Fruit fly (Drosophila melanogaster) whole organism, embryonic: ENCODE data around the gene Swip-1.

ENCODE experiments used
- Ada2b ChIP-seq: fragments of 200-800 bp; sonication (Bioruptor generic); IDR thresholded peaks from 2 replicates; pipeline ENCODE4 v1.3.6; 2022; ENCODE audit warnings: missing biosample characterization, missing genetic modification characterization
- Atf-2 ChIP-seq: fragments of 200-800 bp; sonication (Bioruptor generic); optimal IDR thresholded peaks from 2 replicates; lab custom pipeline; 2016; ENCODE audit warnings: missing biosample characterization, missing genetic modification characterization
- B-H1 ChIP-seq: fragments of 200-800 bp; sonication (Bioruptor generic); IDR thresholded peaks from 3 replicates; pipeline ENCODE4 v1.3.6; 2022; ENCODE audit warnings: missing biosample characterization, missing genetic modification characterization
- CG10321 ChIP-seq: fragments of 200-800 bp; sonication (Bioruptor generic); IDR thresholded peaks from 2 replicates; pipeline ENCODE4 v1.3.6; 2022; ENCODE audit warnings: missing biosample characterization, missing genetic modification characterization
- CG10431 ChIP-seq: fragments of 200-800 bp; sonication (Bioruptor generic); optimal IDR thresholded peaks from 3 replicates; lab custom pipeline; 2018; ENCODE audit warnings: missing biosample characterization, mild to moderate bottlenecking, missing genetic modification characterization
- CG11093 ChIP-seq: fragments of 200-800 bp; sonication (Bioruptor generic); IDR thresholded peaks from 3 replicates; pipeline ENCODE4 v1.3.6; 2022; ENCODE audit warnings: missing biosample characterization, missing genetic modification characterization
- CG11247 ChIP-seq: fragments of 200-800 bp; sonication (Bioruptor generic); IDR thresholded peaks from 2 replicates; pipeline ENCODE4 v1.3.6; 2022; ENCODE audit warnings: missing biosample characterization, missing genetic modification characterization
- CG12104 ChIP-seq: fragments of 200-800 bp; sonication (Bioruptor generic); optimal IDR thresholded peaks from 3 replicates; lab custom pipeline; 2016; ENCODE audit warnings: missing biosample characterization, missing genetic modification characterization
- CG1603 ChIP-seq: fragments of 200-800 bp; sonication (Bioruptor generic); optimal IDR thresholded peaks from 2 replicates; lab custom pipeline; 2019; ENCODE audit warnings: missing biosample characterization, mild to moderate bottlenecking, missing genetic modification characterization, moderate library complexity
- CG17186 ChIP-seq: fragments of 200-800 bp; sonication (Bioruptor generic); optimal IDR thresholded peaks from 3 replicates; lab custom pipeline; 2017; ENCODE audit warnings: missing biosample characterization, missing genetic modification reagents, missing genetic modification characterization
- CG17359 ChIP-seq: fragments of 200-800 bp; sonication (Bioruptor generic); optimal IDR thresholded peaks from 3 replicates; lab custom pipeline; 2018; ENCODE audit warnings: missing biosample characterization, mild to moderate bottlenecking, missing genetic modification characterization, moderate library complexity
- CG18011 ChIP-seq: fragments of 200-800 bp; sonication (Bioruptor generic); optimal IDR thresholded peaks from 2 replicates; lab custom pipeline; 2017; ENCODE audit warnings: missing biosample characterization, missing genetic modification characterization, mild to moderate bottlenecking, moderate library complexity, missing genotype
- CG1832 ChIP-seq: fragments of 200-800 bp; sonication (Bioruptor generic); optimal IDR thresholded peaks from 2 replicates; lab custom pipeline; 2017; ENCODE audit warnings: missing biosample characterization, mild to moderate bottlenecking, missing genetic modification characterization, inconsistent platforms
- CG3407 ChIP-seq: fragments of 200-800 bp; sonication (Bioruptor generic); optimal IDR thresholded peaks from 2 replicates; lab custom pipeline; 2018; ENCODE audit warnings: missing biosample characterization, mild to moderate bottlenecking, missing genetic modification characterization
- CG3726 ChIP-seq: fragments of 200-800 bp; sonication (Bioruptor generic); IDR thresholded peaks from 3 replicates; pipeline ENCODE4, ENCODE4 v1.3.6; 2022; ENCODE audit warnings: missing biosample characterization, missing genetic modification characterization
- CG3995 ChIP-seq: fragments of 200-800 bp; sonication (Bioruptor generic); optimal IDR thresholded peaks from 3 replicates; lab custom pipeline; 2016; ENCODE audit warnings: missing biosample characterization, missing genetic modification characterization
- CG9817 ChIP-seq: fragments of 200-800 bp; sonication (Bioruptor generic); optimal IDR thresholded peaks from 2 replicates; lab custom pipeline; 2018; ENCODE audit warnings: missing biosample characterization, mild to moderate bottlenecking, missing genetic modification characterization, moderate library complexity
- Dad ChIP-seq: fragments of 200-800 bp; sonication (Bioruptor generic); optimal IDR thresholded peaks from 3 replicates; lab custom pipeline; 2016; ENCODE audit warnings: missing biosample characterization, missing genetic modification characterization
- Dp ChIP-seq: fragments of 200-800 bp; sonication (Bioruptor generic); optimal IDR thresholded peaks from 2 replicates; lab custom pipeline; 2018; ENCODE audit warnings: missing biosample characterization, mild to moderate bottlenecking, missing genetic modification characterization, moderate library complexity
- Dref ChIP-seq: fragments of 200-800 bp; sonication (Bioruptor generic); IDR thresholded peaks from 2 replicates; pipeline ENCODE4 v1.3.6; 2022; ENCODE audit warnings: missing biosample characterization, missing genetic modification characterization
- Fer3 ChIP-seq: fragments of 200-800 bp; sonication (Bioruptor generic); optimal IDR thresholded peaks from 2 replicates; lab custom pipeline; 2018; ENCODE audit warnings: missing biosample characterization, mild to moderate bottlenecking, missing genetic modification characterization, moderate library complexity
- Gsc ChIP-seq: fragments of 200-800 bp; sonication (Bioruptor generic); IDR thresholded peaks from 2 replicates; pipeline ENCODE4 v1.3.6; 2022; ENCODE audit warnings: missing biosample characterization, missing genetic modification characterization
- HLH4C ChIP-seq: fragments of 200-800 bp; sonication (Bioruptor generic); IDR thresholded peaks from 3 replicates; pipeline ENCODE4 v1.3.6; 2022; ENCODE audit warnings: missing biosample characterization, missing genetic modification characterization; ENCODE audit not compliant: partially characterized antibody
- Lhr ChIP-seq: fragments of 200-800 bp; sonication (Bioruptor generic); optimal IDR thresholded peaks from 3 replicates; lab custom pipeline; 2017; ENCODE audit warnings: mild to moderate bottlenecking, missing biosample characterization, missing genetic modification reagents, missing genetic modification characterization
- MESR4 ChIP-seq: fragments of 200-800 bp; sonication (Bioruptor generic); optimal IDR thresholded peaks from 2 replicates; lab custom pipeline; 2018; ENCODE audit warnings: missing biosample characterization, mild to moderate bottlenecking, missing genetic modification characterization, moderate library complexity
- MTF-1 ChIP-seq: fragments of 200-800 bp; sonication (Bioruptor generic); optimal IDR thresholded peaks from 2 replicates; lab custom pipeline; 2018; ENCODE audit warnings: missing biosample characterization, mild to moderate bottlenecking, missing genetic modification characterization, borderline replicate concordance
- Mrtf ChIP-seq: fragments of 200-800 bp; sonication (Bioruptor generic); IDR thresholded peaks from 3 replicates; pipeline ENCODE4 v1.3.6; 2022; ENCODE audit warnings: missing biosample characterization, missing genetic modification characterization
- Nf-YA ChIP-seq: fragments of 200-800 bp; sonication (Bioruptor generic); IDR thresholded peaks from 2 replicates; pipeline ENCODE4 v1.3.6; 2022; ENCODE audit warnings: missing biosample characterization, missing genetic modification characterization
- Oaz ChIP-seq: fragments of 200-800 bp; sonication (Bioruptor generic); IDR thresholded peaks from 2 replicates; pipeline ENCODE4 v1.3.6; 2022; ENCODE audit warnings: missing biosample characterization, missing genetic modification characterization
- amos ChIP-seq: fragments of 200-800 bp; sonication (Bioruptor generic); IDR thresholded peaks from 2 replicates; pipeline ENCODE4 v1.3.6; 2022; ENCODE audit warnings: missing biosample characterization, missing genetic modification characterization; ENCODE audit not compliant: partially characterized antibody
- bbx ChIP-seq: fragments of 200-800 bp; sonication (Bioruptor generic); IDR thresholded peaks from 2 replicates; pipeline ENCODE4 v1.3.6; 2022; ENCODE audit warnings: missing biosample characterization, missing genetic modification characterization; ENCODE audit not compliant: partially characterized antibody
- bowl ChIP-seq: fragments of 200-800 bp; sonication (Bioruptor generic); IDR thresholded peaks from 2 replicates; pipeline ENCODE4 v1.3.6; 2022; ENCODE audit warnings: missing biosample characterization, missing genetic modification characterization
- cad ChIP-seq: fragments of >200 bp; optimal IDR thresholded peaks from 2 replicates; lab custom pipeline; 2017; ENCODE audit warnings: missing biosample characterization, missing genetic modification characterization
- caup ChIP-seq: fragments of 200-800 bp; sonication (Bioruptor generic); optimal IDR thresholded peaks from 3 replicates; lab custom pipeline; 2017; ENCODE audit warnings: missing biosample characterization, mild to moderate bottlenecking, missing genetic modification characterization, moderate library complexity; ENCODE audit not compliant: severe bottlenecking
- dati ChIP-seq: fragments of 200-800 bp; sonication (Bioruptor generic); IDR thresholded peaks from 2 replicates; pipeline ENCODE4 v1.3.6; 2022; ENCODE audit warnings: missing biosample characterization, missing genetic modification characterization
- ems ChIP-seq: fragments of 200-800 bp; sonication (Bioruptor generic); optimal IDR thresholded peaks from 3 replicates; lab custom pipeline; 2016; ENCODE audit warnings: missing biosample characterization, missing genetic modification characterization
- fd3F ChIP-seq: fragments of 200-800 bp; sonication (Bioruptor generic); optimal IDR thresholded peaks from 2 replicates; lab custom pipeline; 2018; ENCODE audit warnings: missing biosample characterization, mild to moderate bottlenecking, missing genetic modification characterization, moderate library complexity
- fu2 ChIP-seq: fragments of 200-800 bp; sonication (Bioruptor generic); optimal IDR thresholded peaks from 2 replicates; lab custom pipeline; 2016; ENCODE audit warnings: missing biosample characterization, missing genetic modification characterization
- gsb-n ChIP-seq: fragments of 200-800 bp; sonication (Bioruptor generic); optimal IDR thresholded peaks from 3 replicates; lab custom pipeline; 2018; ENCODE audit warnings: missing biosample characterization, mild to moderate bottlenecking, missing genetic modification characterization
- pb ChIP-seq: fragments of 200-800 bp; sonication (Bioruptor generic); optimal IDR thresholded peaks from 3 replicates; lab custom pipeline; 2016; ENCODE audit warnings: missing biosample characterization, missing genetic modification characterization
- pfk ChIP-seq: fragments of 200-800 bp; sonication (Bioruptor generic); optimal IDR thresholded peaks from 2 replicates; lab custom pipeline; 2018; ENCODE audit warnings: missing biosample characterization, mild to moderate bottlenecking, missing genetic modification characterization, moderate library complexity
- ranshi ChIP-seq: fragments of 200-800 bp; sonication (Bioruptor generic); IDR thresholded peaks from 2 replicates; pipeline ENCODE4 v1.3.6; 2022; ENCODE audit warnings: missing biosample characterization, missing genetic modification characterization
- sens ChIP-seq: fragments of 200-800 bp; sonication (Bioruptor generic); peaks from one replicate; lab custom pipeline; 2016; ENCODE audit warnings: missing biosample characterization, missing genetic modification characterization
- sisA ChIP-seq: fragments of 200-800 bp; sonication (Bioruptor generic); IDR thresholded peaks from 2 replicates; pipeline ENCODE4 v1.3.6; 2022; ENCODE audit warnings: missing biosample characterization, missing genetic modification characterization
- so ChIP-seq: fragments of 200-800 bp; sonication (Bioruptor generic); IDR thresholded peaks from 3 replicates; pipeline ENCODE4 v1.3.6; 2022; ENCODE audit warnings: missing biosample characterization, missing genetic modification characterization
- sqz ChIP-seq: fragments of 200-800 bp; sonication (Bioruptor generic); optimal IDR thresholded peaks from 3 replicates; lab custom pipeline; 2018; ENCODE audit warnings: missing biosample characterization, mild to moderate bottlenecking, missing genetic modification characterization
- stwl ChIP-seq: fragments of 200-800 bp; sonication (Bioruptor generic); optimal IDR thresholded peaks from 3 replicates; lab custom pipeline; 2018; ENCODE audit warnings: missing biosample characterization, mild to moderate bottlenecking, missing genetic modification characterization, moderate library complexity
- tna ChIP-seq: fragments of 200-800 bp; sonication (Bioruptor generic); IDR thresholded peaks from 2 replicates; pipeline ENCODE4 v1.3.6; 2022; ENCODE audit warnings: missing biosample characterization, missing genetic modification characterization; ENCODE audit not compliant: partially characterized antibody
- tup ChIP-seq: fragments of 200-800 bp; sonication (Bioruptor generic); optimal IDR thresholded peaks from 2 replicates; lab custom pipeline; 2016; ENCODE audit warnings: missing biosample characterization, mild to moderate bottlenecking, missing genetic modification characterization, moderate library complexity

The Swip-1 gene

DNA sequence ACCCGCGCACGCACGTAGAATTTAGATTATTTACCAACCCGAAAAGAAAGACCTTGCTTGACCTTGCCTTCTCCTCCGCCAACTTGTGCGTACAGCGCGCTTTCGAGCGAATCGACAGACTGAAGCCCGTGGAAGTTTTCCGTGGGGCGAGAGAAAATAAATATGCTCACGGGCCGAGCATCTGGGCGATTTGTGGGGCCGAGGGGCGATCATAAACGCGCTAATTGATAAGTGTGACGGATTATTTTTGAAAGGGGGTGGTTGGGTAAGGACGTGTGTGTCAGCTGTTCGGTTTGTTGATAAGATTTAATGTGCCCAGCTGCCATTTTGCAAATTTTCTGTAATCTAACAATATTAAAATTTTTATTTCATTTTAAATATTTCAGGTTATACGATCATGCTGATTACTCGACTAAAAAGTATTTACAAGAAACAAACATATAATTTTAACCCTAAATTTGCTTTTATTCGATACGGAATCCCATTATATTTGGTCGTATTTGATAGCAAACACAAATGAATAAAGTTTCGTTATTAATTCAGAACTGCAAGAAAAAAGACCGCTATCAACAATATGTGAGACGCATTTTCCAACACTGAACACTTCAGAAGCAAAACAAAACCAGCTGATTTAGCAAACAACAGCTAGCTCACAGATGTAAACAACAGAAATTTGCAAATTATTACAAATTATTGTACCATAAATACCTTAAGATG is 12.9 kb downstream of the Swip-1 start, which contains the start of the genes L2HGDH and CG10431 (continued):
- TF ChIP-seq MTF-1 (GFP tag; lab: Kevin White, UChicago) (peak; percentile 70), cad (GFP tag; lab: Kevin White, UChicago) (no peak), Oaz (GFP tag; lab: Robert Waterston, UW) (no peak), ranshi (no peak; the same call in 1 of the 2 replicates), ems (peak; percentile 25), CG18011 (GFP tag; lab: Kevin White, UChicago) (peak; percentile 71), CG10321 (GFP tag; lab: Robert Waterston, UW) (no peak), caup (GFP tag; lab: Kevin White, UChicago) (peak; percentile 34), tup (GFP tag; lab: Kevin White, UChicago) (peak; percentile 30), CG10431 (peak; percentile 45), MESR4 (GFP tag; lab: Kevin White, UChicago) (peak; percentile 54), B-H1 (GFP tag; lab: Robert Waterston, UW) (no peak), CG3726 (GFP tag; lab: Robert Waterston, UW) (no peak), Dp (GFP tag; lab: Kevin White, UChicago) (peak; percentile 44), sisA (GFP tag; lab: Robert Waterston, UW) (no peak), bowl (GFP tag; lab: Robert Waterston, UW) (no peak), Dad (GFP tag; lab: Kevin White, UChicago) (no peak), CG12104 (GFP tag; lab: Kevin White, UChicago) (peak; percentile 72), CG1603 (peak; percentile 42), amos (GFP tag; lab: Robert Waterston, UW) (peak; percentile 37; the same call in 1 of the 2 replicates), Nf-YA (GFP tag; lab: Robert Waterston, UW) (no peak), Ada2b (no peak), so (GFP tag; lab: Robert Waterston, UW) (0 out of 3 replicates have a peak, but pooled peaks have one; percentile 32), Atf-2 (GFP tag; lab: Kevin White, UChicago) (no peak), bbx (GFP tag; lab: Robert Waterston, UW) (peak; percentile 36; the same call in 1 of the 2 replicates), CG3407 (no peak), stwl (tag; lab: Kevin White, UChicago) (peak; percentile 84), CG9817 (tag; lab: Kevin White, UChicago) (peak; percentile 34), sqz (GFP tag; lab: Kevin White, UChicago) (no peak), CG11093 (GFP tag; lab: Robert Waterston, UW) (no peak), gsb-n (tag; lab: Kevin White, UChicago) (peak; percentile 88), Dref (no peak), Lhr (GFP tag; lab: Kevin White, UChicago) (peak; percentile 36), CG11247 (GFP tag; lab: Robert Waterston, UW) (peak; percentile 26; the same call in 1 of the 2 replicates), dati (no peak), sens (peak; percentile 92), CG3995 (GFP tag; lab: Kevin White, UChicago) (peak; percentile 56), CG17359 (tag; lab: Kevin White, UChicago) (peak; percentile 54), CG1832 (no peak), Gsc (GFP tag; lab: Robert Waterston, UW) (no peak), HLH4C (GFP tag; lab: Robert Waterston, UW) (no peak), fd3F (GFP tag; lab: Kevin White, UChicago) (peak; percentile 44), pfk (GFP tag; lab: Kevin White, UChicago) (peak; percentile 52), pb (GFP tag; lab: Kevin White, UChicago) (no peak), fu2 (GFP tag; lab: Kevin White, UChicago) (no peak), tna (GFP tag; lab: Robert Waterston, UW) (no peak), Mrtf (GFP tag; lab: Robert Waterston, UW) (no peak), CG17186 (GFP tag; lab: Kevin White, UChicago) (peak; percentile 53), Fer3 (peak; percentile 11)
